Worm (Caenorhabditis elegans) whole organism, midembryonic: Measurements from ENCODE around the gene Y38H6C.18.

Source experiments
- T22C8.4 ChIP-seq: fragments of 200-800 bp; sonication (Bioruptor generic); IDR thresholded peaks from 2 replicates; pipeline ENCODE4 v1.3.6; 2022; ENCODE audit warnings: missing genetic modification characterization, missing compliant biosample characterization
- cog-1 ChIP-seq: sonication (generic microtip); optimal IDR thresholded peaks from 2 replicates; lab custom pipeline; 2016; ENCODE audit warnings: missing genetic modification characterization, missing compliant biosample characterization
- flt-1 ChIP-seq: fragments of 200-800 bp; sonication (Bioruptor generic); IDR thresholded peaks from 2 replicates; pipeline ENCODE4 v1.3.6; 2022; ENCODE audit warnings: missing genetic modification characterization, missing compliant biosample characterization
- med-1 ChIP-seq: sonication (generic microtip); optimal IDR thresholded peaks from 2 replicates; lab custom pipeline; 2017; ENCODE audit warnings: missing genetic modification characterization, mild to moderate bottlenecking, missing compliant biosample characterization, antibody characterized with exemption, missing genetic modification reagents; ENCODE audit not compliant: insufficient read depth
- ref-1 ChIP-seq: fragments of 200-800 bp; sonication (Bioruptor generic); conservative IDR thresholded peaks from 2 replicates; pipeline ENCODE4 v1.3.6; 2022; ENCODE audit warnings: missing genetic modification reagents, missing genetic modification characterization, missing compliant biosample characterization
- ztf-29 ChIP-seq: fragments of 200-800 bp; sonication (Bioruptor generic); IDR thresholded peaks from 2 replicates; pipeline ENCODE4 v1.3.6; 2022; ENCODE audit warnings: missing genetic modification reagents, missing genetic modification characterization, missing compliant biosample characterization

- no peak for TF ChIP-seq med-1 (GFP tag; lab: Kevin White, UChicago)
- no peak for TF ChIP-seq T22C8.4 (GFP tag; lab: Robert Waterston, UW)
- no peak for TF ChIP-seq flt-1
- no peak for TF ChIP-seq cog-1 (tag; lab: Kevin White, UChicago)
- TF ChIP-seq ztf-29 (GFP tag; lab: Robert Waterston, UW), result no peak
- TF ChIP-seq ref-1 (GFP tag; lab: Robert Waterston, UW), result no peak
Measured at ce11 chrV:20514483-20514882, 32.5 kb downstream of the Y38H6C.18 start.
